Fruit fly (Drosophila melanogaster) whole organism, pupa: ENCODE data around the gene Acsf2.

Source experiments
- CG10348 ChIP-seq: fragments of 200-800 bp; sonication (Bioruptor generic); IDR thresholded peaks from 2 replicates; pipeline ENCODE4 v1.3.6; 2022; ENCODE audit warnings: missing biosample characterization, missing genetic modification characterization
- CG15710 ChIP-seq: fragments of 200-800 bp; sonication (Bioruptor generic); optimal IDR thresholded peaks from 2 replicates; lab custom pipeline; 2018; ENCODE audit warnings: missing biosample characterization, mild to moderate bottlenecking, missing genetic modification characterization, moderate library complexity
- CG32121 ChIP-seq: fragments of 200-800 bp; sonication (Bioruptor generic); IDR thresholded peaks from 2 replicates; pipeline ENCODE4 v1.3.6; 2022; ENCODE audit warnings: missing biosample characterization, missing genetic modification characterization
- CG34367 ChIP-seq: fragments of 200-800 bp; sonication (Bioruptor generic); optimal IDR thresholded peaks from 2 replicates; lab custom pipeline; 2018; ENCODE audit warnings: missing biosample characterization, mild to moderate bottlenecking, missing genetic modification characterization
- CG4496 ChIP-seq: fragments of 200-800 bp; sonication (Bioruptor generic); IDR thresholded peaks from 3 replicates; pipeline ENCODE4 v1.3.6; 2022; ENCODE audit warnings: missing biosample characterization, missing genetic modification characterization
- CG8301 ChIP-seq: fragments of 200-800 bp; sonication (Bioruptor generic); optimal IDR thresholded peaks from 2 replicates; lab custom pipeline; 2018; ENCODE audit warnings: missing biosample characterization, mild to moderate bottlenecking, missing genetic modification characterization
- CG9948 ChIP-seq: fragments of 200-800 bp; sonication (Bioruptor generic); optimal IDR thresholded peaks from 2 replicates; lab custom pipeline; 2018; ENCODE audit warnings: missing biosample characterization, mild to moderate bottlenecking, missing genetic modification characterization, moderate library complexity
- D1 ChIP-seq: fragments of 200-800 bp; sonication (Bioruptor generic); optimal IDR thresholded peaks from 2 replicates; lab custom pipeline; 2018; ENCODE audit warnings: missing biosample characterization, mild to moderate bottlenecking, missing genetic modification characterization, moderate library complexity
- EcR ChIP-seq: fragments of 200-800 bp; sonication (Bioruptor generic); optimal IDR thresholded peaks from 3 replicates; lab custom pipeline; 2019; ENCODE audit warnings: missing biosample characterization, missing genetic modification characterization, mild to moderate bottlenecking, moderate library complexity, missing genetic modification reagents
- Pif1B ChIP-seq: fragments of 200-800 bp; sonication (Bioruptor generic); optimal IDR thresholded peaks from 3 replicates; lab custom pipeline; 2016; ENCODE audit warnings: missing biosample characterization, missing genetic modification characterization
- Snoo ChIP-seq: fragments of 200-800 bp; sonication (Bioruptor generic); optimal IDR thresholded peaks from 3 replicates; lab custom pipeline; 2017; ENCODE audit warnings: missing biosample characterization, mild to moderate bottlenecking, missing genetic modification characterization, inconsistent platforms
- gl ChIP-seq: fragments of 200-800 bp; sonication (Bioruptor generic); optimal IDR thresholded peaks from 2 replicates; lab custom pipeline; 2018; ENCODE audit warnings: missing biosample characterization, mild to moderate bottlenecking, missing genetic modification characterization

- no peak for TF ChIP-seq Pif1B (GFP tag; lab: Kevin White, UChicago)
- no peak for TF ChIP-seq D1 (tag; lab: Kevin White, UChicago)
- no peak for TF ChIP-seq CG15710
- TF ChIP-seq CG9948 (tag; lab: Kevin White, UChicago) = no peak
- TF ChIP-seq CG8301 = no peak
- no peak for TF ChIP-seq EcR (GFP tag; lab: Kevin White, UChicago)
- TF ChIP-seq CG4496 (GFP tag; lab: Robert Waterston, UW) = no peak
- no peak for TF ChIP-seq Snoo
- TF ChIP-seq CG10348 (GFP tag; lab: Robert Waterston, UW) = no peak
- no peak for TF ChIP-seq CG32121 (GFP tag; lab: Robert Waterston, UW)
- no peak for TF ChIP-seq gl (tag; lab: Kevin White, UChicago)
- TF ChIP-seq CG34367 (tag; lab: Kevin White, UChicago) = no peak
Measured at dm6 chr2L:5321014-5321413, 21.0 kb downstream of the Acsf2 start.
